Fruit fly (Drosophila melanogaster) whole organism, pupa: ENCODE results near the gene CG3557.

ENCODE experiments used
- CG15710 ChIP-seq: fragments of 200-800 bp; sonication (Bioruptor generic); optimal IDR thresholded peaks from 2 replicates; lab custom pipeline; 2018; ENCODE audit warnings: missing biosample characterization, mild to moderate bottlenecking, missing genetic modification characterization, moderate library complexity
- CG17806 ChIP-seq: fragments of 200-800 bp; sonication (Bioruptor generic); optimal IDR thresholded peaks from 2 replicates; lab custom pipeline; 2018; ENCODE audit warnings: missing biosample characterization, mild to moderate bottlenecking, missing genetic modification characterization, moderate library complexity
- CG32121 ChIP-seq: fragments of 200-800 bp; sonication (Bioruptor generic); IDR thresholded peaks from 2 replicates; pipeline ENCODE4 v1.3.6; 2022; ENCODE audit warnings: missing biosample characterization, missing genetic modification characterization
- CG8301 ChIP-seq: fragments of 200-800 bp; sonication (Bioruptor generic); optimal IDR thresholded peaks from 2 replicates; lab custom pipeline; 2018; ENCODE audit warnings: missing biosample characterization, mild to moderate bottlenecking, missing genetic modification characterization
- CG9948 ChIP-seq: fragments of 200-800 bp; sonication (Bioruptor generic); optimal IDR thresholded peaks from 2 replicates; lab custom pipeline; 2018; ENCODE audit warnings: missing biosample characterization, mild to moderate bottlenecking, missing genetic modification characterization, moderate library complexity
- EcR ChIP-seq: fragments of 200-800 bp; sonication (Bioruptor generic); optimal IDR thresholded peaks from 3 replicates; lab custom pipeline; 2019; ENCODE audit warnings: missing biosample characterization, missing genetic modification characterization, mild to moderate bottlenecking, moderate library complexity, missing genetic modification reagents
- Pif1A ChIP-seq: fragments of 200-800 bp; sonication (Bioruptor generic); optimal IDR thresholded peaks from 3 replicates; lab custom pipeline; 2016; ENCODE audit warnings: missing biosample characterization, missing genetic modification characterization
- Pif1B ChIP-seq: fragments of 200-800 bp; sonication (Bioruptor generic); optimal IDR thresholded peaks from 3 replicates; lab custom pipeline; 2016; ENCODE audit warnings: missing biosample characterization, missing genetic modification characterization

- no peak for TF ChIP-seq CG15710 (tag; lab: Kevin White, UChicago)
- no peak for TF ChIP-seq CG17806 (tag; lab: Kevin White, UChicago)
- TF ChIP-seq Pif1A (GFP tag; lab: Kevin White, UChicago): no peak
- TF ChIP-seq Pif1B (GFP tag; lab: Kevin White, UChicago): no peak
- no peak for TF ChIP-seq CG8301
- no peak for TF ChIP-seq CG9948 (tag; lab: Kevin White, UChicago)
- TF ChIP-seq EcR (GFP tag; lab: Kevin White, UChicago): peak; percentile 66
- no peak for TF ChIP-seq CG32121 (GFP tag; lab: Robert Waterston, UW)
Observed at dm6 chr2L:2425652-2426192, 40.1 kb upstream of the CG3557 start.
